Fruit fly (Drosophila melanogaster): ENCODE results near the gene CG13465.

CG13465 gene

DNA sequence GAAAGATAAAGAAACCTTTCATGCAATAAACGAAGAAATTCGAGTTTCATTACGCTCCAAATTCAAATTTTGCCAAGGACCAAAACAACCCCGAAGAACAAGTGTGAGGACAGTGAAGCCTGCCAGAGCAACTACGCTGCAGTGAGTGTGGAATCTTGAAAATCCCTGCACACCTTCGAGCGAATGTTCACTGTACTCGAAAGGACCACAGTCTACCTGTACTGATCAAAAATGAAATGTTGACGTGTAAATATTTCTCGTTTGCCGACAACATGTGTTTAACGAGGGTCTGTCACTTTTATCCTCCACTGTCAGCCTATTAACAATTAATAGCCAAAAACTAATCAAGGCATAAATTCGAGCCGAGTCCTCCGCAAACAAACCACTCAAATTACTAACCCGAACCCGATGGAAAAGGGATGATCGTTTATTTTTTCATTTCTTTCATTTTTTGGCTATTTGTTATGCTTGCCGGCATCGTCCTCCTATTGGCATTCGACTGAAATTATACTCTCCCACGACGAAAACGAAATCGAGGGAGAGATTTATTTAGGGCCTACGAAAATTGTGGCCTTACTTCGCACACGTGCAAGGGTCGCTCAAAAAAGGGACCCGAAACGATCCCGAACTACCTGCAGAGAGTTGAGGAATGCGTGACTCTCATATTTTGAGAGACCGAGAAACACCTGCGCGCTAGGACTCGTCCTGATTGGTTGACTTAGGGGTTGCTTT lies 27.9 kb upstream of the CG13465 start:
- TF ChIP-seq tj (GFP tag; optimal IDR thresholded peaks at IDR 0.05): no peak
- TF ChIP-seq CG14711 (tag; optimal IDR thresholded peaks at IDR 0.05): no peak
- TF ChIP-seq cic (GFP tag; optimal IDR thresholded peaks at IDR 0.05): no peak
- no peak for TF ChIP-seq CG7045 (GFP tag; optimal IDR thresholded peaks at IDR 0.05)
- TF ChIP-seq cnc (optimal IDR thresholded peaks at IDR 0.05): no peak
- TF ChIP-seq Mnt (GFP tag; optimal IDR thresholded peaks at IDR 0.05): no peak
- TF ChIP-seq pad (GFP tag; optimal IDR thresholded peaks at IDR 0.05): no peak
- TF ChIP-seq kay (GFP tag; ENCODE audit: borderline replicate concordance): no peak
- no peak for TF ChIP-seq CG33017 (tag; optimal IDR thresholded peaks at IDR 0.05)
- TF ChIP-seq Hr96 (GFP tag; optimal IDR thresholded peaks at IDR 0.05): no peak
- no peak for TF ChIP-seq toe (GFP tag; optimal IDR thresholded peaks at IDR 0.05)
- TF ChIP-seq bab1 (GFP tag; optimal IDR thresholded peaks at IDR 0.05): no peak
- no peak for TF ChIP-seq CG1620 (GFP tag; optimal IDR thresholded peaks at IDR 0.05)
- no peak for TF ChIP-seq CG12768 (GFP tag; optimal IDR thresholded peaks at IDR 0.05)
- no peak for TF ChIP-seq Crg-1 (GFP tag; optimal IDR thresholded peaks at IDR 0.05)

dm6 chr3L:14970213-14970612 lies 26.1 kb upstream of the CG13465 start:
- TF ChIP-seq pad (GFP tag; optimal IDR thresholded peaks at IDR 0.05): no peak
- no peak for TF ChIP-seq toe (GFP tag; optimal IDR thresholded peaks at IDR 0.05)
- TF ChIP-seq kay (GFP tag; ENCODE audit: borderline replicate concordance): no peak
- TF ChIP-seq CG11617 (GFP tag; optimal IDR thresholded peaks at IDR 0.05): no peak
- TF ChIP-seq tj (GFP tag; optimal IDR thresholded peaks at IDR 0.05): no peak
- TF ChIP-seq CG14711 (tag; optimal IDR thresholded peaks at IDR 0.05): no peak

dm6 chr3L:14969171-14969570 lies 25.0 kb upstream of the CG13465 start, which contains the start of gene Tom:
Tom (plus strand) TSS chr3L:14969344.
- no peak for TF ChIP-seq CG5204 (GFP tag; optimal IDR thresholded peaks at IDR 0.05)
- TF ChIP-seq CG12768 (GFP tag; optimal IDR thresholded peaks at IDR 0.05): no peak
- TF ChIP-seq Crg-1 (GFP tag; optimal IDR thresholded peaks at IDR 0.05): no peak
- TF ChIP-seq CG1620 (GFP tag; optimal IDR thresholded peaks at IDR 0.05): no peak
- TF ChIP-seq CG7045 (GFP tag; optimal IDR thresholded peaks at IDR 0.05): no peak
- TF ChIP-seq CG11617 (GFP tag; optimal IDR thresholded peaks at IDR 0.05): no peak
- TF ChIP-seq bab1 (GFP tag; optimal IDR thresholded peaks at IDR 0.05): no peak
- no peak for TF ChIP-seq ovo (GFP tag; optimal IDR thresholded peaks at IDR 0.05)
- no peak for TF ChIP-seq CG33017 (tag; optimal IDR thresholded peaks at IDR 0.05)
- TF ChIP-seq Mnt (GFP tag; optimal IDR thresholded peaks at IDR 0.05): no peak
- no peak for TF ChIP-seq kay (GFP tag; ENCODE audit: borderline replicate concordance)
- TF ChIP-seq cnc (optimal IDR thresholded peaks at IDR 0.05): no peak
- TF ChIP-seq tj (GFP tag; optimal IDR thresholded peaks at IDR 0.05): no peak

DNA sequence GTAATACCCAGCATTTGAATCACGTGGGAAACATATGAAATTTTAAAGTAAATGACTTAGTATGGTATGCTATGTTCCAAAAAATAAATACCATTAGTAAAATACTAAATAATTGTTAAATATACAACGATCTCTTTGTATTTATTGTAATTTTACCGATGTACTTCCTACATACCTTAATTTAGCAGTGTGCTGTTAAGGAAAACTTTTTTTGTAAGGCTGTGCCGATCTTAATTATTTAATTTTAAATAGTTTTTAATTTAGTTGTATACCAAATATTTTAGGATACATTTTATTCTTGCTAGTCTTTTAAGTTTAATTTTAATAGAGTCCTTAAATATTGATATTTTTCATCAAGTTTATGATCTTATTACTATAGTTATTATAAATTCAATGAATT lies 24.4 kb upstream of the CG13465 start:
- no peak for TF ChIP-seq CG7045 (GFP tag; optimal IDR thresholded peaks at IDR 0.05)
- TF ChIP-seq CG11617 (GFP tag; optimal IDR thresholded peaks at IDR 0.05): no peak
- no peak for TF ChIP-seq cic (GFP tag; optimal IDR thresholded peaks at IDR 0.05)
- TF ChIP-seq bab1 (GFP tag; optimal IDR thresholded peaks at IDR 0.05): no peak
- no peak for TF ChIP-seq CG12768 (GFP tag; optimal IDR thresholded peaks at IDR 0.05)
- no peak for TF ChIP-seq CG33017 (tag; optimal IDR thresholded peaks at IDR 0.05)
- no peak for TF ChIP-seq ovo (GFP tag; optimal IDR thresholded peaks at IDR 0.05)
- TF ChIP-seq Crg-1 (GFP tag; optimal IDR thresholded peaks at IDR 0.05): no peak
- no peak for TF ChIP-seq toe (GFP tag; optimal IDR thresholded peaks at IDR 0.05)
- no peak for TF ChIP-seq Clk (GFP tag; optimal IDR thresholded peaks at IDR 0.05)
- no peak for TF ChIP-seq CG1620 (GFP tag; optimal IDR thresholded peaks at IDR 0.05)
- TF ChIP-seq kay (GFP tag; ENCODE audit: borderline replicate concordance): no peak
- TF ChIP-seq CG14711 (tag; optimal IDR thresholded peaks at IDR 0.05): no peak
- TF ChIP-seq tj (GFP tag; optimal IDR thresholded peaks at IDR 0.05): no peak
- no peak for TF ChIP-seq pad (GFP tag; optimal IDR thresholded peaks at IDR 0.05)
- no peak for TF ChIP-seq CG7101 (tag; optimal IDR thresholded peaks at IDR 0.05)
- TF ChIP-seq Mnt (GFP tag; optimal IDR thresholded peaks at IDR 0.05): no peak
- no peak for TF ChIP-seq CG5204 (GFP tag; optimal IDR thresholded peaks at IDR 0.05)
- TF ChIP-seq Hr96 (GFP tag; optimal IDR thresholded peaks at IDR 0.05): no peak

dm6 chr3L:14967691-14968538 lies 23.8 kb upstream of the CG13465 start:
- no peak for TF ChIP-seq CG11617 (GFP tag; optimal IDR thresholded peaks at IDR 0.05)
- no peak for TF ChIP-seq ovo (GFP tag; optimal IDR thresholded peaks at IDR 0.05)

DNA sequence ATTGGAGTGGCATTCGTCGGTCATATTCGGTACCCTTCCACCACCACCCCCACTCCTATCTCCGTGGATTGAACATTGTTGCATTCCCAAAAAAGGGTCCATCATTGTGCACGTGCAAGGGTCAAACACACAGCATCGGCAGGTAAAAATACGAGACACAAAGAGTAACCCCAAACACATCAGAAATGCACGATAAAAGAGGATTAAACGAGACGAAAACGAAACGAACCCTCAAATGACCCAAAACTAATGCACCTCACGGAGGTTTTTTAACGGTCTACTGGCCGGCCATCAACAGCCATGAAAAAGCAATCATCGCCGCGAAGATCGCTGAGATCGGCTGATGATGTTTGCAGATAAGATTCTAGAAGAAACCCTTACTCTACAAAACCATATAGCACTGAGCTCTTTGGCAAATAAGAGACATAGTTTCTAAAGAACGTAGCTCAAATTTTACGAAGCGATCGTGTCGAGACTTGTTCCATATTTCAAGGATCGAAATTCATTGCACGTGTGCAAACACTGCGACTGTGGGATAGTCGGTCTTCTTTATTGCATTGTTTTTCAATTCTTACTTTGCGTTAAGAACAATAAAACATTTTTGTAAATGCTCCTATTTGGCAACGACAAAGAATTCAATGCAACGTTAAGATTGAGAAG lies 22.2 kb upstream of the CG13465 start:
- no peak for TF ChIP-seq Crg-1 (GFP tag; optimal IDR thresholded peaks at IDR 0.05)
- TF ChIP-seq Mnt (GFP tag; optimal IDR thresholded peaks at IDR 0.05): no peak
- no peak for TF ChIP-seq ovo (GFP tag; optimal IDR thresholded peaks at IDR 0.05)
- TF ChIP-seq kay (GFP tag; ENCODE audit: borderline replicate concordance): no peak
- TF ChIP-seq CG11617 (GFP tag; optimal IDR thresholded peaks at IDR 0.05): no peak
- TF ChIP-seq CG7101 (tag; optimal IDR thresholded peaks at IDR 0.05): no peak
- TF ChIP-seq cic (GFP tag; optimal IDR thresholded peaks at IDR 0.05): no peak

All from whole organism, adult.